Worm (Caenorhabditis elegans): ENCODE measurements around the gene lact-6.

ce11 chrIV:17467325-17467724 is 36.1 kb upstream of the lact-6 start, which contains the start of gene elo-2:
- TF ChIP-seq ama-1 (optimal IDR thresholded peaks at IDR 0.05) = no peak
- TF ChIP-seq tra-4 (tag; optimal IDR thresholded peaks at IDR 0.05) = no peak
- TF ChIP-seq hmg-4 (GFP tag; optimal IDR thresholded peaks at IDR 0.05) = no peak
- TF ChIP-seq ets-7 (tag; optimal IDR thresholded peaks at IDR 0.05) = no peak
- no peak for TF ChIP-seq ceh-36 (tag; optimal IDR thresholded peaks at IDR 0.05)
- TF ChIP-seq scrt-1 (GFP tag; IDR thresholded peaks at IDR 0.05) = no peak
